Worm (Caenorhabditis elegans) whole organism, L2 larva: ENCODE results near the gene ZK550.6.

ENCODE experiments used
- C34F6.9 ChIP-seq: fragments of 150-350 bp; optimal IDR thresholded peaks from 2 replicates; lab custom pipeline; 2014; ENCODE audit warnings: missing biosample characterization, missing genetic modification characterization
- F13H6.1 ChIP-seq: sonication (generic microtip); optimal IDR thresholded peaks from 2 replicates; lab custom pipeline; 2016; ENCODE audit warnings: missing genetic modification characterization, missing compliant biosample characterization
- R02D3.7 ChIP-seq: fragments of 150-350 bp; optimal IDR thresholded peaks from 2 replicates; lab custom pipeline; 2014; ENCODE audit warnings: missing biosample characterization, missing genetic modification characterization
- ZK546.5 ChIP-seq: sonication (generic microtip); optimal IDR thresholded peaks from 2 replicates; lab custom pipeline; 2017; ENCODE audit warnings: missing biosample characterization, missing genetic modification characterization
- alr-1 ChIP-seq: fragments of 150-350 bp; optimal IDR thresholded peaks from 2 replicates; lab custom pipeline; 2014; ENCODE audit warnings: missing biosample characterization, missing genetic modification characterization
- aly-2 ChIP-seq: fragments of 150-350 bp; optimal IDR thresholded peaks from 2 replicates; lab custom pipeline; 2014; ENCODE audit warnings: missing biosample characterization, missing genetic modification characterization
- ama-1 ChIP-seq: fragments of 150-350 bp; optimal IDR thresholded peaks from 2 replicates; lab custom pipeline; 2018; ENCODE audit warnings: inconsistent platforms
- ceh-16 ChIP-seq: fragments of 150-350 bp; optimal IDR thresholded peaks from 2 replicates; lab custom pipeline; 2014; ENCODE audit warnings: missing biosample characterization, missing genetic modification characterization
- ceh-82 ChIP-seq: fragments of 150-350 bp; optimal IDR thresholded peaks from 2 replicates; lab custom pipeline; 2014; ENCODE audit warnings: missing biosample characterization, missing genetic modification characterization
- crh-2 ChIP-seq: sonication (generic microtip); optimal IDR thresholded peaks from 2 replicates; lab custom pipeline; 2017; ENCODE audit warnings: missing biosample characterization, missing genetic modification characterization
- elt-1 ChIP-seq: fragments of 150-350 bp; optimal IDR thresholded peaks from 2 replicates; lab custom pipeline; 2014; ENCODE audit warnings: missing biosample characterization, missing genetic modification characterization
- elt-3 ChIP-seq: sonication (generic microtip); optimal IDR thresholded peaks from 2 replicates; lab custom pipeline; 2017; ENCODE audit warnings: missing biosample characterization, missing genetic modification characterization
- fos-1 ChIP-seq: fragments of 150-350 bp; optimal IDR thresholded peaks from 2 replicates; lab custom pipeline; 2014; ENCODE audit warnings: missing biosample characterization, missing genetic modification characterization
- lin-11 ChIP-seq: fragments of 150-350 bp; sonication (generic microtip); optimal IDR thresholded peaks from 2 replicates; lab custom pipeline; 2014; ENCODE audit warnings: missing biosample characterization, missing genetic modification characterization, inconsistent platforms, mixed read lengths
- lin-13 ChIP-seq: fragments of 150-350 bp; optimal IDR thresholded peaks from 2 replicates; lab custom pipeline; 2014; ENCODE audit warnings: missing biosample characterization, missing genetic modification reagents, missing genetic modification characterization
- lin-39 ChIP-seq: fragments of 150-350 bp; optimal IDR thresholded peaks from 2 replicates; lab custom pipeline; 2014; ENCODE audit warnings: missing biosample characterization, missing genetic modification reagents, missing genetic modification characterization
- lsy-2 ChIP-seq, 2 experiments: fragments of 150-350 bp in 1 of 2; sonication (generic microtip) in 1 of 2; optimal IDR thresholded peaks; 2 replicates each; lab custom pipeline; 2014 to 2017; ENCODE audit warnings: missing biosample characterization in 2 of 2, missing genetic modification characterization in 2 of 2
- mab-5 ChIP-seq: fragments of 150-350 bp; optimal IDR thresholded peaks from 2 replicates; lab custom pipeline; 2014; ENCODE audit warnings: missing biosample characterization, missing genetic modification characterization
- mbf-1 ChIP-seq: sonication (generic microtip); optimal IDR thresholded peaks from 2 replicates; lab custom pipeline; 2017; ENCODE audit warnings: missing biosample characterization, missing genetic modification characterization
- mdl-1 ChIP-seq, 2 experiments: fragments of 150-350 bp in 1 of 2; sonication (generic microtip) in 1 of 2; optimal IDR thresholded peaks; 2 replicates each; lab custom pipeline; 2017; ENCODE audit warnings: missing biosample characterization in 2 of 2, missing genetic modification characterization in 2 of 2
- nhr-10 ChIP-seq: sonication (generic microtip); optimal IDR thresholded peaks from 2 replicates; lab custom pipeline; 2017; ENCODE audit warnings: missing biosample characterization, missing genetic modification characterization
- nhr-11 ChIP-seq: fragments of 150-350 bp; optimal IDR thresholded peaks from 2 replicates; lab custom pipeline; 2014; ENCODE audit warnings: missing biosample characterization, missing genetic modification characterization
- nhr-12 ChIP-seq: fragments of 150-350 bp; optimal IDR thresholded peaks from 2 replicates; lab custom pipeline; 2014; ENCODE audit warnings: missing biosample characterization, missing genetic modification characterization
- nhr-129 ChIP-seq: fragments of 150-350 bp; optimal IDR thresholded peaks from 2 replicates; lab custom pipeline; 2014; ENCODE audit warnings: missing biosample characterization, missing genetic modification characterization
- nhr-21 ChIP-seq: fragments of 150-350 bp; optimal IDR thresholded peaks from 2 replicates; lab custom pipeline; 2014; ENCODE audit warnings: missing biosample characterization, missing genetic modification characterization
- nhr-23 ChIP-seq: fragments of 150-350 bp; optimal IDR thresholded peaks from 2 replicates; lab custom pipeline; 2014; ENCODE audit warnings: missing biosample characterization, missing genetic modification reagents, missing genetic modification characterization
- nhr-237 ChIP-seq: fragments of 150-350 bp; optimal IDR thresholded peaks from 2 replicates; lab custom pipeline; 2014; ENCODE audit warnings: missing biosample characterization, missing genetic modification characterization
- nhr-25 ChIP-seq: fragments of 150-350 bp; sonication (generic microtip); optimal IDR thresholded peaks from 3 replicates; lab custom pipeline; 2014; ENCODE audit warnings: missing biosample characterization, missing genetic modification characterization
- nhr-77 ChIP-seq: fragments of 150-350 bp; optimal IDR thresholded peaks from 2 replicates; lab custom pipeline; 2014; ENCODE audit warnings: missing biosample characterization, missing genetic modification characterization
- peb-1 ChIP-seq: fragments of 150-350 bp; optimal IDR thresholded peaks from 2 replicates; lab custom pipeline; 2014; ENCODE audit warnings: missing biosample characterization, missing genetic modification characterization
- sem-4 ChIP-seq: fragments of 150-350 bp; optimal IDR thresholded peaks from 2 replicates; lab custom pipeline; 2014; ENCODE audit warnings: missing biosample characterization, missing genetic modification reagents, missing genetic modification characterization
- skn-1 ChIP-seq: sonication (generic microtip); optimal IDR thresholded peaks from 2 replicates; lab custom pipeline; 2017; ENCODE audit warnings: missing biosample characterization, missing genetic modification characterization
- sma-3 ChIP-seq: sonication (generic microtip); optimal IDR thresholded peaks from 2 replicates; lab custom pipeline; 2016; ENCODE audit warnings: missing genetic modification reagents, missing genetic modification characterization, missing compliant biosample characterization
- unc-39 ChIP-seq: fragments of 150-350 bp; optimal IDR thresholded peaks from 2 replicates; lab custom pipeline; 2014; ENCODE audit warnings: missing biosample characterization, missing genetic modification characterization
- unc-55 ChIP-seq: fragments of 150-350 bp; sonication (generic microtip); optimal IDR thresholded peaks from 3 replicates; lab custom pipeline; 2014; ENCODE audit warnings: missing biosample characterization, missing genetic modification reagents, missing genetic modification characterization
- zag-1 ChIP-seq: fragments of 150-350 bp; optimal IDR thresholded peaks from 2 replicates; lab custom pipeline; 2014; ENCODE audit warnings: missing biosample characterization, missing genetic modification characterization
- ztf-1 ChIP-seq: fragments of 200-800 bp; sonication (Bioruptor generic); conservative IDR thresholded peaks from 2 replicates; pipeline ENCODE4 v1.3.6; 2022; ENCODE audit warnings: missing genetic modification characterization, missing compliant biosample characterization
- ztf-4 ChIP-seq: fragments of 150-350 bp; optimal IDR thresholded peaks from 2 replicates; lab custom pipeline; 2014; ENCODE audit warnings: missing biosample characterization, missing genetic modification characterization

The ZK550.6 gene

ce11 chrIV:17281060-17282021, 19.1 kb upstream of the ZK550.6 start (continued):
- TF ChIP-seq sma-3 (GFP tag; lab: Kevin White, UChicago) (peak; percentile 30), mab-5 (tag; lab: Kevin White, UChicago) (no peak), nhr-77 (tag; lab: Kevin White, UChicago) (no peak), unc-55 (no peak)

- TF ChIP-seq alr-1 (tag; lab: Kevin White, UChicago) (no peak), ZK546.5 (tag; lab: Kevin White, UChicago) (no peak), nhr-21 (tag; lab: Kevin White, UChicago) (no peak), ama-1 (lab: Kevin White, UChicago) (peak; percentile 90), nhr-129 (peak; percentile 27), R02D3.7 (tag; lab: Kevin White, UChicago) (no peak), elt-3 (tag; lab: Kevin White, UChicago) (no peak)
Measured at ce11 chrIV:17280441-17280939, 18.2 kb upstream of the ZK550.6 start.

ce11 chrIV:17279592-17280440, 17.5 kb upstream of the ZK550.6 start:
- TF ChIP-seq lsy-2 (tag; optimal IDR thresholded peaks at IDR 0.05; lab: Kevin White, UChicago) (no peak), ama-1 (lab: Kevin White, UChicago) (peak; percentile 87), nhr-10 (no peak), R02D3.7 (tag; lab: Kevin White, UChicago) (no peak), crh-2 (tag; lab: Kevin White, UChicago) (peak; percentile 42), nhr-11 (tag; lab: Kevin White, UChicago) (peak; percentile 45)
- TF ChIP-seq, all 48 proteins: peak for 3

ce11 chrIV:17278861-17279591, 16.7 kb upstream of the ZK550.6 start, which contains the start of gene hsp-1:
hsp-1 (plus strand) TSS chrIV:17278959.
- TF ChIP-seq lin-13 (GFP tag; lab: Kevin White, UChicago) (no peak), ama-1 (lab: Kevin White, UChicago) (peak; percentile 13), unc-39 (tag; lab: Kevin White, UChicago) (no peak)

- TF ChIP-seq R02D3.7 (tag; lab: Kevin White, UChicago) = peak; percentile 62
- peak; percentile 82 for TF ChIP-seq ceh-82
- TF ChIP-seq nhr-12 = no peak
- TF ChIP-seq nhr-23 (tag; lab: Kevin White, UChicago) = no peak
- TF ChIP-seq ZK546.5 (tag; lab: Kevin White, UChicago) = peak; percentile 75
- no peak for TF ChIP-seq unc-39 (tag; lab: Kevin White, UChicago)
- peak in 1 of 2 experiments; percentile 76 for TF ChIP-seq mdl-1 (tag; optimal IDR thresholded peaks at IDR 0.05; lab: Kevin White, UChicago)
- TF ChIP-seq fos-1 = peak; percentile 92
- TF ChIP-seq lin-13 (GFP tag; lab: Kevin White, UChicago) = peak; percentile 95
- peak; percentile 26 for TF ChIP-seq ceh-16 (tag; lab: Kevin White, UChicago)
- TF ChIP-seq nhr-77 (tag; lab: Kevin White, UChicago) = peak; percentile 71
- TF ChIP-seq sma-3 (GFP tag; lab: Kevin White, UChicago) = peak; percentile 99
- TF ChIP-seq mab-5 (tag; lab: Kevin White, UChicago) = peak; percentile 90
- peak; percentile 96 for TF ChIP-seq zag-1
- TF ChIP-seq peb-1 (tag; lab: Kevin White, UChicago) = no peak
- TF ChIP-seq F13H6.1 (tag; lab: Kevin White, UChicago) = peak; percentile 97
- TF ChIP-seq nhr-237 = peak; percentile 78
- TF ChIP-seq sem-4 = peak; percentile 97
- TF ChIP-seq nhr-21 (tag; lab: Kevin White, UChicago) = peak; percentile 96
- peak; percentile 92 to 95 for TF ChIP-seq lsy-2 (tag; optimal IDR thresholded peaks at IDR 0.05; lab: Kevin White, UChicago)
- no peak for TF ChIP-seq mbf-1 (tag; lab: Kevin White, UChicago)
- peak; percentile 43 for TF ChIP-seq lin-39
- peak; percentile 89 for TF ChIP-seq lin-11 (tag; lab: Kevin White, UChicago)
- TF ChIP-seq unc-55 = peak; percentile 98
- TF ChIP-seq nhr-25 (tag; lab: Kevin White, UChicago) = peak; percentile 97
- no peak for TF ChIP-seq aly-2 (tag; lab: Kevin White, UChicago)
- peak; percentile 97 for TF ChIP-seq C34F6.9
- no peak for TF ChIP-seq elt-1 (tag; lab: Kevin White, UChicago)
- peak; percentile 43 for TF ChIP-seq skn-1 (tag; lab: Kevin White, UChicago)
- peak; percentile 89; the same call in 1 of the 2 replicates for TF ChIP-seq ztf-1 (GFP tag; lab: Robert Waterston, UW)
- peak; percentile 95 for TF ChIP-seq ztf-4
- TF ChIP-seq nhr-129 = peak; percentile 96
Measured at ce11 chrIV:17278363-17278762, 16.1 kb upstream of the ZK550.6 start.
